Worm (Caenorhabditis elegans) whole organism, L3 larva: ENCODE results near the gene ssr-2.
A peak's percentile ranks its signal among the peaks of the same experiment; 100 is the strongest.

Experiments used
- ama-1 ChIP-seq: fragments of 150-350 bp; optimal IDR thresholded peaks from 2 replicates; lab custom pipeline; 2018
- ceh-82 ChIP-seq: fragments of 150-350 bp; optimal IDR thresholded peaks from 2 replicates; lab custom pipeline; 2014; ENCODE audit warnings: missing biosample characterization, missing genetic modification characterization
- ceh-9 ChIP-seq: sonication (generic microtip); optimal IDR thresholded peaks from 2 replicates; lab custom pipeline; 2018; ENCODE audit warnings: missing biosample characterization, missing genetic modification characterization
- egl-27 ChIP-seq: sonication (generic microtip); optimal IDR thresholded peaks from 4 replicates; lab custom pipeline; 2017; ENCODE audit warnings: missing biosample characterization, missing genetic modification reagents, missing genetic modification characterization
- egl-5 ChIP-seq: fragments of 150-350 bp; optimal IDR thresholded peaks from 2 replicates; lab custom pipeline; 2017; ENCODE audit warnings: missing biosample characterization, missing genetic modification reagents, missing genetic modification characterization, inconsistent platforms
- elt-2 ChIP-seq: sonication (generic microtip); optimal IDR thresholded peaks from 2 replicates; lab custom pipeline; 2016; ENCODE audit warnings: missing genetic modification reagents, mild to moderate bottlenecking, missing genetic modification characterization, missing compliant biosample characterization
- fkh-10 ChIP-seq: sonication (generic microtip); optimal IDR thresholded peaks from 2 replicates; lab custom pipeline; 2017; ENCODE audit warnings: missing biosample characterization, missing genetic modification reagents, missing genetic modification characterization
- fos-1 ChIP-seq: fragments of 150-350 bp; optimal IDR thresholded peaks from 2 replicates; lab custom pipeline; 2014; ENCODE audit warnings: missing biosample characterization, missing genetic modification characterization
- hmg-11 ChIP-seq: sonication (generic microtip); optimal IDR thresholded peaks from 2 replicates; lab custom pipeline; 2016; ENCODE audit warnings: missing genetic modification characterization, missing compliant biosample characterization
- lin-15B ChIP-seq: fragments of 150-350 bp; optimal IDR thresholded peaks from 2 replicates; lab custom pipeline; 2014; ENCODE audit warnings: missing biosample characterization, missing genetic modification characterization
- lin-39 ChIP-seq: fragments of 150-350 bp; optimal IDR thresholded peaks from 2 replicates; lab custom pipeline; 2018; ENCODE audit warnings: missing biosample characterization, missing genetic modification reagents, missing genetic modification characterization
- lsy-12 ChIP-seq: sonication (generic microtip); optimal IDR thresholded peaks from 2 replicates; lab custom pipeline; 2016; ENCODE audit warnings: mild to moderate bottlenecking, missing genetic modification characterization, missing compliant biosample characterization
- nfya-1 ChIP-seq: sonication (generic microtip); optimal IDR thresholded peaks from 2 replicates; lab custom pipeline; 2017; ENCODE audit warnings: missing genetic modification characterization, mild to moderate bottlenecking, missing compliant biosample characterization, antibody characterized with exemption, moderate library complexity; ENCODE audit not compliant: insufficient read depth
- nhr-11 ChIP-seq: fragments of 150-350 bp; optimal IDR thresholded peaks from 2 replicates; lab custom pipeline; 2014; ENCODE audit warnings: missing biosample characterization, missing genetic modification characterization
- nhr-12 ChIP-seq: fragments of 150-350 bp; optimal IDR thresholded peaks from 2 replicates; lab custom pipeline; 2014; ENCODE audit warnings: missing biosample characterization, missing genetic modification characterization
- nhr-237 ChIP-seq: fragments of 150-350 bp; optimal IDR thresholded peaks from 2 replicates; lab custom pipeline; 2014; ENCODE audit warnings: missing biosample characterization, missing genetic modification characterization
- nhr-25 ChIP-seq: sonication (generic microtip); optimal IDR thresholded peaks from 2 replicates; lab custom pipeline; 2017; ENCODE audit warnings: missing biosample characterization, missing genetic modification characterization
- nhr-28 ChIP-seq: fragments of 150-350 bp; optimal IDR thresholded peaks from 2 replicates; lab custom pipeline; 2014; ENCODE audit warnings: missing biosample characterization, missing genetic modification characterization
- nhr-67 ChIP-seq: fragments of 150-350 bp; optimal IDR thresholded peaks from 2 replicates; lab custom pipeline; 2014; ENCODE audit warnings: missing biosample characterization, missing genetic modification characterization
- pha-4 ChIP-seq: fragments of 150-350 bp; optimal IDR thresholded peaks from 2 replicates; lab custom pipeline; 2014; ENCODE audit warnings: missing biosample characterization, missing genetic modification reagents, missing genetic modification characterization
- sea-2 ChIP-seq: fragments of 150-350 bp; sonication (generic microtip); optimal IDR thresholded peaks from 4 replicates; lab custom pipeline; 2014; ENCODE audit warnings: missing biosample characterization, missing genetic modification reagents, missing genetic modification characterization
- unc-39 ChIP-seq: sonication (generic microtip); optimal IDR thresholded peaks from 4 replicates; lab custom pipeline; 2017; ENCODE audit warnings: missing biosample characterization, missing genetic modification characterization
- ztf-11 ChIP-seq: fragments of 150-350 bp; optimal IDR thresholded peaks from 2 replicates; lab custom pipeline; 2014; ENCODE audit warnings: missing biosample characterization, missing genetic modification characterization

ssr-2 gene

ce11 chrX:2809611-2810010 is 17.9 kb downstream of the ssr-2 start, which contains the start of gene C14A11.9 (continued):
- TF ChIP-seq nhr-67, result no peak
- TF ChIP-seq fos-1, result no peak
- TF ChIP-seq nhr-237 (tag; lab: Kevin White, UChicago), result no peak
- TF ChIP-seq hmg-11 (tag; lab: Kevin White, UChicago), result peak; percentile 98

ce11 chrX:2807390-2807789 is 20.2 kb downstream of the ssr-2 start, which contains the start of gene C14A11.5:
TSS of gene C14A11.5 (minus strand) at chrX:2807528.
- TF ChIP-seq nfya-1 (tag; lab: Kevin White, UChicago) (peak; percentile 38), nhr-12 (tag; lab: Kevin White, UChicago) (no peak), ceh-9 (tag; lab: Kevin White, UChicago) (no peak), lsy-12 (no peak), fkh-10 (GFP tag; lab: Kevin White, UChicago) (peak; percentile 72), lin-39 (peak; percentile 57)
- TF ChIP-seq, all 47 proteins: peak for 3

- no peak for TF ChIP-seq nhr-11 (tag; lab: Kevin White, UChicago)
- TF ChIP-seq pha-4 (tag; lab: Kevin White, UChicago), result peak; percentile 22
- TF ChIP-seq hmg-11 (tag; lab: Kevin White, UChicago), result peak; percentile 23
- peak; percentile 20 for TF ChIP-seq nfya-1 (tag; lab: Kevin White, UChicago)
- TF ChIP-seq ceh-82, result no peak
- TF ChIP-seq ama-1 (lab: Kevin White, UChicago), result no peak
- no peak for TF ChIP-seq lin-15B (tag; lab: Kevin White, UChicago)
- peak; percentile 12 for TF ChIP-seq lin-39
Measured at ce11 chrX:2802562-2803165, 24.9 kb downstream of the ssr-2 start, which contains the start of gene C14A11.2. TSS of gene C14A11.2 (plus strand) at chrX:2803112.

- TF ChIP-seq egl-27 (tag; lab: Kevin White, UChicago) (no peak), egl-5 (tag; lab: Kevin White, UChicago) (peak; percentile 63), nfya-1 (tag; lab: Kevin White, UChicago) (no peak), nhr-25 (tag; lab: Kevin White, UChicago) (peak; percentile 40)
Measured at ce11 chrX:2795054-2795453, 32.5 kb downstream of the ssr-2 start.

- no peak for TF ChIP-seq nfya-1 (tag; lab: Kevin White, UChicago)
- peak; percentile 5 for TF ChIP-seq pha-4 (tag; lab: Kevin White, UChicago)
- no peak for TF ChIP-seq elt-2 (tag; lab: Kevin White, UChicago)
- no peak for TF ChIP-seq unc-39 (tag; lab: Kevin White, UChicago)
- no peak for TF ChIP-seq sea-2 (GFP tag; lab: Kevin White, UChicago)
Measured at ce11 chrX:2794324-2794723, 33.2 kb downstream of the ssr-2 start.

- TF ChIP-seq nhr-28 (tag; lab: Kevin White, UChicago), result no peak
- TF ChIP-seq nhr-25 (tag; lab: Kevin White, UChicago), result peak; percentile 22
Measured at ce11 chrX:2793527-2793926, 34.0 kb downstream of the ssr-2 start.

- TF ChIP-seq egl-27 (tag; lab: Kevin White, UChicago) (no peak), fkh-10 (GFP tag; lab: Kevin White, UChicago) (no peak), nhr-28 (tag; lab: Kevin White, UChicago) (no peak)
Measured at ce11 chrX:2777973-2778372, 49.6 kb downstream of the ssr-2 start.

- no peak for TF ChIP-seq ztf-11 (tag; lab: Kevin White, UChicago)
- TF ChIP-seq nhr-25 (tag; lab: Kevin White, UChicago), result no peak
- TF ChIP-seq, all 47 proteins: peak for 0
Measured at ce11 chrX:2776955-2777354, 50.6 kb downstream of the ssr-2 start.
